Fruit fly (Drosophila melanogaster) whole organism, embryonic: Measurements from ENCODE around the gene Cyp309a1.

Source experiments
- CG10462 ChIP-seq: fragments of 200-800 bp; sonication (Bioruptor generic); optimal IDR thresholded peaks from 2 replicates; lab custom pipeline; 2016; ENCODE audit warnings: missing biosample characterization, missing genetic modification characterization
- CG10654 ChIP-seq: fragments of 200-800 bp; sonication (Bioruptor generic); optimal IDR thresholded peaks from 2 replicates; lab custom pipeline; 2016; ENCODE audit warnings: missing biosample characterization, missing genetic modification characterization
- CG15479 ChIP-seq: fragments of 200-800 bp; sonication (Bioruptor generic); optimal IDR thresholded peaks from 3 replicates; lab custom pipeline; 2019; ENCODE audit warnings: missing biosample characterization, mild to moderate bottlenecking, missing genetic modification characterization, moderate library complexity
- CG4854 ChIP-seq: fragments of 200-800 bp; sonication (Bioruptor generic); optimal IDR thresholded peaks from 2 replicates; lab custom pipeline; 2016; ENCODE audit warnings: missing biosample characterization, missing genetic modification characterization, inconsistent platforms
- CG6254 ChIP-seq: fragments of 200-800 bp; sonication (Bioruptor generic); optimal IDR thresholded peaks from 3 replicates; lab custom pipeline; 2017; ENCODE audit warnings: mild to moderate bottlenecking, missing biosample characterization, missing genetic modification reagents, missing genetic modification characterization
- CG8478 ChIP-seq: fragments of >200 bp; optimal IDR thresholded peaks from 2 replicates; lab custom pipeline; 2018
- CG9817 ChIP-seq: fragments of 200-800 bp; sonication (Bioruptor generic); optimal IDR thresholded peaks from 2 replicates; lab custom pipeline; 2018; ENCODE audit warnings: missing biosample characterization, mild to moderate bottlenecking, missing genetic modification characterization, moderate library complexity
- CkIIα-i1 ChIP-seq: fragments of 200-800 bp; sonication (Bioruptor generic); IDR thresholded peaks from 2 replicates; pipeline ENCODE4 v1.3.6; 2022; ENCODE audit warnings: missing biosample characterization, missing genetic modification characterization
- Fer3 ChIP-seq: fragments of 200-800 bp; sonication (Bioruptor generic); optimal IDR thresholded peaks from 2 replicates; lab custom pipeline; 2018; ENCODE audit warnings: missing biosample characterization, mild to moderate bottlenecking, missing genetic modification characterization, moderate library complexity
- Sry-β ChIP-seq: fragments of 200-800 bp; sonication (Bioruptor generic); optimal IDR thresholded peaks from 2 replicates; lab custom pipeline; 2018; ENCODE audit warnings: missing biosample characterization, mild to moderate bottlenecking, missing genetic modification characterization, moderate library complexity
- vnd ChIP-seq: fragments of 200-800 bp; sonication (Bioruptor generic); IDR thresholded peaks from 3 replicates; pipeline ENCODE4 v1.3.6; 2022; ENCODE audit warnings: missing biosample characterization, missing genetic modification characterization; ENCODE audit not compliant: partially characterized antibody

- TF ChIP-seq CG6254 (GFP tag; lab: Kevin White, UChicago) (no peak), CkIIα-i1 (GFP tag; lab: Robert Waterston, UW) (no peak), CG9817 (tag; lab: Kevin White, UChicago) (no peak), CG15479 (GFP tag; lab: Kevin White, UChicago) (peak; percentile 44), CG10654 (GFP tag; lab: Kevin White, UChicago) (no peak), CG8478 (lab: Kevin White, UChicago) (no peak), vnd (GFP tag; lab: Robert Waterston, UW) (no peak), Fer3 (tag; lab: Kevin White, UChicago) (no peak), CG4854 (GFP tag; lab: Kevin White, UChicago) (no peak), CG10462 (GFP tag; lab: Kevin White, UChicago) (no peak), Sry-β (GFP tag; lab: Kevin White, UChicago) (no peak)
Measured at dm6 chr2L:2577361-2577737, 12.7 kb upstream of the Cyp309a1 start, which contains the start of gene Elba2.
